Fruit fly (Drosophila melanogaster) whole organism, embryonic: ENCODE data around the gene stet.

Experiments used
- Bgb ChIP-seq: fragments of 200-800 bp; sonication (Bioruptor generic); IDR thresholded peaks from 2 replicates; pipeline ENCODE4 v1.3.6; 2022; ENCODE audit warnings: missing biosample characterization, missing genetic modification characterization; ENCODE audit not compliant: partially characterized antibody
- CG10543 ChIP-seq: fragments of 200-800 bp; sonication (Bioruptor generic); optimal IDR thresholded peaks from 3 replicates; lab custom pipeline; 2017; ENCODE audit warnings: missing biosample characterization, mild to moderate bottlenecking, missing genetic modification characterization, moderate library complexity
- CG10654 ChIP-seq: fragments of 200-800 bp; sonication (Bioruptor generic); optimal IDR thresholded peaks from 2 replicates; lab custom pipeline; 2016; ENCODE audit warnings: missing biosample characterization, missing genetic modification characterization
- CG15269 ChIP-seq: fragments of 200-800 bp; sonication (Bioruptor generic); optimal IDR thresholded peaks from 2 replicates; lab custom pipeline; 2018; ENCODE audit warnings: missing biosample characterization, mild to moderate bottlenecking, missing genetic modification characterization, moderate library complexity
- CG17802 ChIP-seq: fragments of 200-800 bp; sonication (Bioruptor generic); optimal IDR thresholded peaks from 2 replicates; lab custom pipeline; 2018; ENCODE audit warnings: missing biosample characterization, mild to moderate bottlenecking, missing genetic modification characterization, moderate library complexity
- CG2120 ChIP-seq: fragments of 200-800 bp; sonication (Bioruptor generic); optimal IDR thresholded peaks from 3 replicates; lab custom pipeline; 2016; ENCODE audit warnings: missing biosample characterization, missing genetic modification characterization
- CG34224 ChIP-seq: fragments of 200-800 bp; sonication (Bioruptor generic); IDR thresholded peaks from 3 replicates; pipeline ENCODE4 v1.3.6; 2022; ENCODE audit warnings: missing biosample characterization, missing genetic modification characterization; ENCODE audit not compliant: partially characterized antibody
- CG5953 ChIP-seq: fragments of 200-800 bp; sonication (Bioruptor generic); IDR thresholded peaks from 2 replicates; pipeline ENCODE4 v1.3.6; 2022; ENCODE audit warnings: missing biosample characterization, missing genetic modification characterization
- CG7372 ChIP-seq: fragments of 200-800 bp; sonication (Bioruptor generic); IDR thresholded peaks from 2 replicates; pipeline ENCODE4 v1.3.6; 2022; ENCODE audit warnings: missing biosample characterization, missing genetic modification characterization
- CG7928 ChIP-seq: fragments of 200-800 bp; sonication (Bioruptor generic); optimal IDR thresholded peaks from 2 replicates; lab custom pipeline; 2017; ENCODE audit warnings: missing biosample characterization, mild to moderate bottlenecking, missing genetic modification characterization
- CG7963 ChIP-seq: fragments of 200-800 bp; sonication (Bioruptor generic); IDR thresholded peaks from 3 replicates; pipeline ENCODE4 v1.3.6; 2022; ENCODE audit warnings: missing biosample characterization, missing genetic modification characterization; ENCODE audit not compliant: partially characterized antibody
- CG8089 ChIP-seq: fragments of 200-800 bp; sonication (Bioruptor generic); optimal IDR thresholded peaks from 3 replicates; lab custom pipeline; 2016; ENCODE audit warnings: missing biosample characterization, missing genetic modification characterization
- CG8281 ChIP-seq: fragments of 200-800 bp; sonication (Bioruptor generic); optimal IDR thresholded peaks from 2 replicates; lab custom pipeline; 2018; ENCODE audit warnings: missing biosample characterization, mild to moderate bottlenecking, missing genetic modification characterization, moderate library complexity
- CG8290 ChIP-seq, 3 experiments: fragments of 200-800 bp; sonication (Bioruptor generic); optimal IDR thresholded peaks; 2 replicates each; lab custom pipeline; 2016 to 2019; ENCODE audit warnings: missing biosample characterization in 3 of 3, missing genetic modification characterization in 3 of 3, mild to moderate bottlenecking in 2 of 3, moderate library complexity in 1 of 3
- CG9609 ChIP-seq: fragments of 200-800 bp; sonication (Bioruptor generic); optimal IDR thresholded peaks from 3 replicates; lab custom pipeline; 2016; ENCODE audit warnings: missing biosample characterization, missing genetic modification characterization
- CG9817 ChIP-seq: fragments of 200-800 bp; sonication (Bioruptor generic); optimal IDR thresholded peaks from 2 replicates; lab custom pipeline; 2018; ENCODE audit warnings: missing biosample characterization, mild to moderate bottlenecking, missing genetic modification characterization, moderate library complexity
- E2f2 ChIP-seq: fragments of 200-800 bp; sonication (Bioruptor generic); IDR thresholded peaks from 2 replicates; pipeline ENCODE4 v1.3.6; 2022; ENCODE audit warnings: missing biosample characterization, missing genetic modification characterization
- Jarid2 ChIP-seq: fragments of 200-800 bp; sonication (Bioruptor generic); optimal IDR thresholded peaks from 3 replicates; lab custom pipeline; 2017; ENCODE audit warnings: mild to moderate bottlenecking, missing biosample characterization, missing genetic modification reagents, missing genetic modification characterization
- MTF-1 ChIP-seq: fragments of 200-800 bp; sonication (Bioruptor generic); optimal IDR thresholded peaks from 2 replicates; lab custom pipeline; 2018; ENCODE audit warnings: missing biosample characterization, mild to moderate bottlenecking, missing genetic modification characterization, borderline replicate concordance
- Med ChIP-seq: fragments of 200-800 bp; sonication (Bioruptor generic); peaks from one replicate; lab custom pipeline; 2016; ENCODE audit warnings: missing biosample characterization, missing genetic modification characterization, mild to moderate bottlenecking, inconsistent platforms, moderate library complexity
- Ssrp ChIP-seq: fragments of 200-800 bp; sonication (Bioruptor generic); optimal IDR thresholded peaks from 2 replicates; lab custom pipeline; 2018; ENCODE audit warnings: missing biosample characterization, mild to moderate bottlenecking, missing genetic modification characterization, moderate library complexity
- abd-A ChIP-seq: fragments of 200-800 bp; sonication (Bioruptor generic); optimal IDR thresholded peaks from 3 replicates; lab custom pipeline; 2019; ENCODE audit warnings: missing biosample characterization, mild to moderate bottlenecking, missing genetic modification characterization, moderate library complexity
- amos ChIP-seq: fragments of 200-800 bp; sonication (Bioruptor generic); IDR thresholded peaks from 2 replicates; pipeline ENCODE4 v1.3.6; 2022; ENCODE audit warnings: missing biosample characterization, missing genetic modification characterization; ENCODE audit not compliant: partially characterized antibody
- ara ChIP-seq: fragments of 200-800 bp; sonication (Bioruptor generic); IDR thresholded peaks from 2 replicates; pipeline ENCODE4 v1.3.6; 2022; ENCODE audit warnings: missing biosample characterization, missing genetic modification characterization
- ase ChIP-seq: fragments of 200-800 bp; sonication (Bioruptor generic); IDR thresholded peaks from 3 replicates; pipeline ENCODE4 v1.3.6; 2022; ENCODE audit warnings: missing biosample characterization, missing genetic modification characterization
- ato ChIP-seq: fragments of 200-800 bp; sonication (Bioruptor generic); IDR thresholded peaks from 2 replicates; pipeline ENCODE4 v1.3.6; 2022; ENCODE audit warnings: missing biosample characterization, missing genetic modification characterization; ENCODE audit not compliant: partially characterized antibody
- az2 ChIP-seq: fragments of 200-800 bp; sonication (Bioruptor generic); optimal IDR thresholded peaks from 3 replicates; lab custom pipeline; 2016; ENCODE audit warnings: missing biosample characterization, missing genetic modification characterization
- bbx ChIP-seq: fragments of 200-800 bp; sonication (Bioruptor generic); IDR thresholded peaks from 2 replicates; pipeline ENCODE4 v1.3.6; 2022; ENCODE audit warnings: missing biosample characterization, missing genetic modification characterization; ENCODE audit not compliant: partially characterized antibody
- cato ChIP-seq: fragments of 200-800 bp; sonication (Bioruptor generic); optimal IDR thresholded peaks from 2 replicates; lab custom pipeline; 2016; ENCODE audit warnings: missing biosample characterization, missing genetic modification characterization, borderline replicate concordance
- cg ChIP-seq: fragments of 200-800 bp; sonication (Bioruptor generic); optimal IDR thresholded peaks from 3 replicates; lab custom pipeline; 2019; ENCODE audit warnings: missing biosample characterization, mild to moderate bottlenecking, missing genetic modification characterization, moderate library complexity
- ci ChIP-seq: fragments of 200-800 bp; sonication (Bioruptor generic); IDR thresholded peaks from 3 replicates; pipeline ENCODE4 v1.3.6; 2022; ENCODE audit warnings: missing biosample characterization, missing genetic modification characterization
- danr ChIP-seq: fragments of 200-800 bp; sonication (Bioruptor generic); IDR thresholded peaks from 2 replicates; pipeline ENCODE4 v1.3.6; 2022; ENCODE audit warnings: missing biosample characterization, missing genetic modification characterization
- disco-r ChIP-seq: fragments of 200-800 bp; sonication (Bioruptor generic); optimal IDR thresholded peaks from 2 replicates; lab custom pipeline; 2016; ENCODE audit warnings: missing biosample characterization, missing genetic modification characterization
- ewg ChIP-seq: fragments of 200-800 bp; sonication (Bioruptor generic); optimal IDR thresholded peaks from 3 replicates; lab custom pipeline; 2017; ENCODE audit warnings: mild to moderate bottlenecking, missing biosample characterization, missing genetic modification reagents, missing genetic modification characterization
- grau ChIP-seq: fragments of 200-800 bp; optimal IDR thresholded peaks from 3 replicates; lab custom pipeline; 2019; ENCODE audit warnings: missing biosample characterization, mild to moderate bottlenecking, missing genetic modification characterization, moderate library complexity
- hb ChIP-seq: fragments of 200-800 bp; sonication (Bioruptor generic); IDR thresholded peaks from 3 replicates; pipeline ENCODE4 v1.3.6; 2022; ENCODE audit warnings: missing biosample characterization, missing genetic modification characterization; ENCODE audit not compliant: partially characterized antibody
- inv ChIP-seq: fragments of 200-800 bp; sonication (Bioruptor generic); IDR thresholded peaks from 2 replicates; pipeline ENCODE4 v1.3.6; 2022; ENCODE audit warnings: missing biosample characterization, missing genetic modification characterization; ENCODE audit not compliant: partially characterized antibody
- knrl ChIP-seq: fragments of 200-800 bp; sonication (Bioruptor generic); IDR thresholded peaks from 3 replicates; pipeline ENCODE4 v1.3.6; 2022; ENCODE audit warnings: missing biosample characterization, missing genetic modification characterization; ENCODE audit not compliant: partially characterized antibody
- lmd ChIP-seq: fragments of 200-800 bp; sonication (Bioruptor generic); IDR thresholded peaks from 2 replicates; pipeline ENCODE4 v1.3.6; 2022; ENCODE audit warnings: missing biosample characterization, missing genetic modification characterization
- nerfin-1 ChIP-seq: fragments of 200-800 bp; sonication (Bioruptor generic); optimal IDR thresholded peaks from 3 replicates; lab custom pipeline; 2019; ENCODE audit warnings: missing biosample characterization, mild to moderate bottlenecking, missing genetic modification characterization, moderate library complexity
- onecut ChIP-seq: fragments of 200-800 bp; sonication (Bioruptor generic); IDR thresholded peaks from 2 replicates; pipeline ENCODE4 v1.3.6; 2022; ENCODE audit warnings: missing biosample characterization, missing genetic modification characterization
- p53 ChIP-seq: fragments of 200-800 bp; sonication (Bioruptor generic); optimal IDR thresholded peaks from 2 replicates; lab custom pipeline; 2016; ENCODE audit warnings: missing biosample characterization, missing genetic modification characterization
- pan ChIP-seq, 4 experiments: fragments of >200 bp in 3 of 4; fragments of 200-800 bp in 1 of 4; sonication (Bioruptor generic) in 1 of 4; optimal IDR thresholded peaks in 3 of 4; IDR thresholded peaks in 1 of 4; 2 replicates each; pipeline versions ENCODE4 v1.3.6 to Lab custom; 2017 to 2022; ENCODE audit warnings: missing biosample characterization in 2 of 4, missing genetic modification characterization in 2 of 4, mixed read lengths in 1 of 4
- pho ChIP-seq: fragments of 200-800 bp; sonication (Bioruptor generic); optimal IDR thresholded peaks from 2 replicates; lab custom pipeline; 2016; ENCODE audit warnings: missing biosample characterization, missing genetic modification characterization
- so ChIP-seq: fragments of 200-800 bp; sonication (Bioruptor generic); IDR thresholded peaks from 3 replicates; pipeline ENCODE4 v1.3.6; 2022; ENCODE audit warnings: missing biosample characterization, missing genetic modification characterization
- sug ChIP-seq: fragments of 200-800 bp; optimal IDR thresholded peaks from 2 replicates; lab custom pipeline; 2019; ENCODE audit warnings: missing biosample characterization, mild to moderate bottlenecking, missing genetic modification characterization, moderate library complexity
- tll ChIP-seq, 2 experiments: fragments of 200-800 bp in 1 of 2; fragments of >200 bp in 1 of 2; sonication (Bioruptor generic) in 1 of 2; optimal IDR thresholded peaks; 2 replicates each; lab custom pipeline; 2017 to 2019; ENCODE audit warnings: missing biosample characterization in 2 of 2, missing genetic modification characterization in 2 of 2, mild to moderate bottlenecking in 1 of 2, moderate library complexity in 1 of 2

Gene stet

DNA sequence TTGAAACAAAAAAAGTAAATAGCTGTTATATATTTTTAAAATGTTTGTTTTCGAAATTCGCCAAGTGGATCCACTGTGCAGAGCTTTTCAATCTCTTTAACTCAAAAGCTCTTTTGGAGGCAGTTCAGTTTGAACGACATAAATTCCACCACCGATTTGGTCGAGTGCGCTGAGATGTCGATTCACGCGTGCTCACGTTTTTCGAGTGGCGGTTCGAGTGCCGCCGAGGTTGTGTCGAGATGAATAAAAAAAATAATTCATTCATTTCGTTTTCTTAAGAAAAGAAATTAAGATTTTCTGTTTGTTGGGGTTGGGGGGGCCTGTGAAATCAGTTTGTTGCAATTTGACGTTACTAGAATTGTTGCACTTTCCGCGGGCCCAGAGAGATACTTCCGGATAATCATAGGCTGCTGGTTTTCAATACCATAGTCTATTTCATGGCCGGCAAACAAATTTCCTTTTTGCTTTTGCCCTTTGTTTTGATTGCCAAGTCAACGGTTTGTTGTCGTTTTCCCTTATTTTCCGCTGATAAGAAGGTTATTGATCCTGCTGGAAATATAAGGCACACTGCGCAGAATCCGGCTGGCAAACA is 659 bp downstream of the stet start (continued):
- TF ChIP-seq cg (GFP tag; lab: Kevin White, UChicago): no peak
- TF ChIP-seq CG9817: no peak
- no peak for TF ChIP-seq disco-r
- peak; percentile 85 for TF ChIP-seq nerfin-1
- TF ChIP-seq tll (GFP tag; optimal IDR thresholded peaks at IDR 0.05; lab: Kevin White, UChicago): no peak
- no peak for TF ChIP-seq p53 (GFP tag; lab: Kevin White, UChicago)
- TF ChIP-seq pho: no peak
- TF ChIP-seq az2 (GFP tag; lab: Kevin White, UChicago): no peak
- TF ChIP-seq knrl (GFP tag; lab: Robert Waterston, UW): peak; percentile 67
- no peak for TF ChIP-seq CG7928 (GFP tag; lab: Kevin White, UChicago)
- TF ChIP-seq CG8281 (tag; lab: Kevin White, UChicago): no peak
- TF ChIP-seq Jarid2 (GFP tag; lab: Kevin White, UChicago): no peak
- no peak for TF ChIP-seq CG10543 (GFP tag; lab: Kevin White, UChicago)
- peak; percentile 51; the same call in 2 of the 3 replicates for TF ChIP-seq CG7963 (GFP tag; lab: Robert Waterston, UW)
- peak; percentile 66 for TF ChIP-seq Med (GFP tag; lab: Kevin White, UChicago)
- no peak for TF ChIP-seq MTF-1 (GFP tag; lab: Kevin White, UChicago)
- no peak for TF ChIP-seq CG10654
- TF ChIP-seq CG5953: no peak
- no peak for TF ChIP-seq CG7372 (GFP tag; lab: Robert Waterston, UW)
- no peak for TF ChIP-seq ara (GFP tag; lab: Robert Waterston, UW)
- no peak for TF ChIP-seq CG9609 (GFP tag; lab: Kevin White, UChicago)
- TF ChIP-seq sug (tag; lab: Kevin White, UChicago): peak; percentile 76
- no peak for TF ChIP-seq ewg (GFP tag; lab: Kevin White, UChicago)
- TF ChIP-seq cato (GFP tag; lab: Kevin White, UChicago): no peak
- TF ChIP-seq lmd (GFP tag; lab: Robert Waterston, UW): no peak
- TF ChIP-seq so: peak; percentile 46; the same call in 2 of the 3 replicates
- TF ChIP-seq CG15269: peak; percentile 12
- no peak for TF ChIP-seq Ssrp (tag; lab: Kevin White, UChicago)
- no peak for TF ChIP-seq CG8290 (GFP tag; optimal IDR thresholded peaks at IDR 0.05; lab: Kevin White, UChicago)
- peak in 1 of 2 experiments; percentile 52 for TF ChIP-seq CG8290 (tag; optimal IDR thresholded peaks at IDR 0.05; lab: Kevin White, UChicago)
- TF ChIP-seq pan (optimal IDR thresholded peaks at IDR 0.05; lab: Kevin White, UChicago): no peak
- TF ChIP-seq pan (GFP tag; optimal IDR thresholded peaks at IDR 0.05 in 1 of 2, IDR thresholded peaks at IDR 0.05 in 1 of 2): no peak
- no peak for TF ChIP-seq E2f2 (GFP tag; lab: Robert Waterston, UW)
- no peak; the same call in 2 of the 3 replicates for TF ChIP-seq hb (GFP tag; lab: Robert Waterston, UW)
- TF ChIP-seq inv: peak; percentile 58
- no peak for TF ChIP-seq ase (GFP tag; lab: Robert Waterston, UW)
- TF ChIP-seq danr (GFP tag; lab: Robert Waterston, UW): no peak
- TF ChIP-seq Bgb (GFP tag; lab: Robert Waterston, UW): peak; percentile 83
- peak; percentile 76 for TF ChIP-seq ato (GFP tag; lab: Robert Waterston, UW)
- TF ChIP-seq CG2120 (GFP tag; lab: Kevin White, UChicago): peak; percentile 1
- TF ChIP-seq grau (tag; lab: Kevin White, UChicago): no peak
- TF ChIP-seq CG8089 (GFP tag; lab: Kevin White, UChicago): no peak
- peak; percentile 62 for TF ChIP-seq amos
- TF ChIP-seq abd-A (tag; lab: Kevin White, UChicago): no peak
- TF ChIP-seq CG34224 (GFP tag; lab: Robert Waterston, UW): peak; percentile 33; the same call in 1 of the 3 replicates
- TF ChIP-seq onecut: peak; percentile 69
- TF ChIP-seq bbx (GFP tag; lab: Robert Waterston, UW): peak; percentile 91
- TF ChIP-seq ci (GFP tag; lab: Robert Waterston, UW): no peak; the same call in 2 of the 3 replicates
- no peak for TF ChIP-seq CG17802 (tag; lab: Kevin White, UChicago)
